Worm (Caenorhabditis elegans) whole organism, L4 larva: ENCODE data around the gene ard-1.

ENCODE experiments used
- F26F4.8 ChIP-seq: fragments of 200-800 bp; sonication (Bioruptor generic); conservative IDR thresholded peaks from 2 replicates; pipeline ENCODE4 v1.3.6; 2022; ENCODE audit warnings: missing genetic modification characterization, missing compliant biosample characterization
- T26A8.4 ChIP-seq: fragments of 200-800 bp; sonication (Bioruptor generic); IDR thresholded peaks from 2 replicates; pipeline ENCODE4 v1.3.6; 2022; ENCODE audit warnings: missing genetic modification characterization, missing compliant biosample characterization
- Y105C5A.15 ChIP-seq: fragments of 200-800 bp; sonication (Bioruptor generic); IDR thresholded peaks from 2 replicates; pipeline ENCODE4 v1.3.6; 2022; ENCODE audit warnings: missing genetic modification characterization, missing compliant biosample characterization
- ZK337.2 ChIP-seq: fragments of 200-800 bp; sonication (Bioruptor generic); IDR thresholded peaks from 2 replicates; pipeline ENCODE4 v1.3.6; 2022; ENCODE audit warnings: missing genetic modification reagents, missing genetic modification characterization, missing compliant biosample characterization
- aha-1 ChIP-seq: fragments of 150-350 bp; peaks from one replicate; lab custom pipeline; 2014; ENCODE audit warnings: missing biosample characterization, missing genetic modification characterization
- ama-1 ChIP-seq: fragments of 150-350 bp; optimal IDR thresholded peaks from 2 replicates; lab custom pipeline; 2014; ENCODE audit warnings: inconsistent platforms, mixed read lengths
- arid-1 ChIP-seq: fragments of 200-800 bp; sonication (Bioruptor generic); conservative IDR thresholded peaks from 2 replicates; pipeline ENCODE4 v1.3.6; 2022; ENCODE audit warnings: missing genetic modification reagents, missing genetic modification characterization, missing compliant biosample characterization
- ceh-32 ChIP-seq: sonication (generic microtip); optimal IDR thresholded peaks from 2 replicates; lab custom pipeline; 2016; ENCODE audit warnings: mild to moderate bottlenecking, missing genetic modification characterization, missing compliant biosample characterization; ENCODE audit not compliant: poor library complexity
- ces-1 ChIP-seq: fragments of 150-350 bp; sonication (generic microtip); optimal IDR thresholded peaks from 4 replicates; lab custom pipeline; 2014; ENCODE audit warnings: missing biosample characterization, missing genetic modification reagents, missing genetic modification characterization
- daf-19 ChIP-seq: fragments of 200-800 bp; sonication (Bioruptor generic); conservative IDR thresholded peaks from 2 replicates; pipeline ENCODE4 v1.3.6; 2022; ENCODE audit warnings: missing genetic modification characterization, missing compliant biosample characterization
- dpl-1 ChIP-seq: fragments of 150-350 bp; optimal IDR thresholded peaks from 2 replicates; lab custom pipeline; 2014; ENCODE audit warnings: missing biosample characterization, missing genetic modification reagents, missing genetic modification characterization
- egl-27 ChIP-seq: sonication (generic microtip); optimal IDR thresholded peaks from 3 replicates; lab custom pipeline; 2017; ENCODE audit warnings: missing biosample characterization, missing genetic modification reagents, missing genetic modification characterization
- egl-43 ChIP-seq: fragments of 200-800 bp; sonication (Bioruptor generic); IDR thresholded peaks from 2 replicates; pipeline ENCODE4 v1.3.6; 2022; ENCODE audit warnings: missing genetic modification reagents, missing genetic modification characterization, missing compliant biosample characterization
- fkh-10 ChIP-seq: fragments of 150-350 bp; optimal IDR thresholded peaks from 2 replicates; lab custom pipeline; 2014; ENCODE audit warnings: missing biosample characterization, missing genetic modification reagents, missing genetic modification characterization
- hif-1 ChIP-seq, 2 experiments: sonication (generic microtip); optimal IDR thresholded peaks; 2 replicates each; lab custom pipeline; 2016 to 2017; ENCODE audit warnings: missing compliant biosample characterization in 2 of 2, missing genetic modification characterization in 2 of 2, missing genetic modification reagents in 2 of 2, missing genotype in 2 of 2, mild to moderate bottlenecking in 1 of 2
- lin-39 ChIP-seq: fragments of 150-350 bp; optimal IDR thresholded peaks from 2 replicates; lab custom pipeline; 2014; ENCODE audit warnings: missing biosample characterization, missing genetic modification reagents, missing genetic modification characterization
- lir-3 ChIP-seq: sonication (generic microtip); optimal IDR thresholded peaks from 2 replicates; lab custom pipeline; 2016; ENCODE audit warnings: mild to moderate bottlenecking, missing genetic modification characterization, missing compliant biosample characterization
- lsy-2 ChIP-seq, 2 experiments: fragments of 150-350 bp in 1 of 2; sonication (generic microtip) in 1 of 2; optimal IDR thresholded peaks; 2 replicates each; lab custom pipeline; 2014 to 2017; ENCODE audit warnings: missing biosample characterization in 2 of 2, missing genetic modification characterization in 2 of 2
- mdl-1 ChIP-seq, 2 experiments: fragments of 150-350 bp in 1 of 2; sonication (generic microtip) in 1 of 2; optimal IDR thresholded peaks; 2 replicates each; lab custom pipeline; 2014 to 2017; ENCODE audit warnings: missing biosample characterization in 2 of 2, missing genetic modification characterization in 2 of 2
- mes-2 ChIP-seq: sonication (generic microtip); optimal IDR thresholded peaks from 2 replicates; lab custom pipeline; 2016; ENCODE audit warnings: missing genotype, mild to moderate bottlenecking, missing genetic modification characterization, missing compliant biosample characterization; ENCODE audit not compliant: poor library complexity, severe bottlenecking
- nhr-10 ChIP-seq: fragments of 150-350 bp; optimal IDR thresholded peaks from 2 replicates; lab custom pipeline; 2014; ENCODE audit warnings: missing biosample characterization, missing genetic modification characterization
- nhr-41 ChIP-seq: fragments of 200-800 bp; sonication (Bioruptor generic); IDR thresholded peaks from 2 replicates; pipeline ENCODE4 v1.3.6; 2022; ENCODE audit warnings: missing genetic modification reagents, missing genetic modification characterization, missing compliant biosample characterization
- nhr-76 ChIP-seq: fragments of 150-350 bp; optimal IDR thresholded peaks from 2 replicates; lab custom pipeline; 2014; ENCODE audit warnings: missing biosample characterization, missing genetic modification characterization
- pqm-1 ChIP-seq: sonication (generic microtip); optimal IDR thresholded peaks from 2 replicates; lab custom pipeline; 2017; ENCODE audit warnings: missing biosample characterization, missing genetic modification characterization
- saeg-2 ChIP-seq: fragments of 200-800 bp; sonication (Bioruptor generic); IDR thresholded peaks from 2 replicates; pipeline ENCODE4 v1.3.6; 2022; ENCODE audit warnings: missing genetic modification reagents, missing genetic modification characterization, missing compliant biosample characterization
- skn-1 ChIP-seq: fragments of 150-350 bp; optimal IDR thresholded peaks from 2 replicates; lab custom pipeline; 2014; ENCODE audit warnings: missing biosample characterization, missing genetic modification characterization
- spr-3 ChIP-seq: fragments of 200-800 bp; sonication (Bioruptor generic); optimal IDR thresholded peaks from 2 replicates; lab custom pipeline; 2018; ENCODE audit warnings: mild to moderate bottlenecking, missing genetic modification characterization, missing compliant biosample characterization
- tag-97 ChIP-seq: fragments of 200-800 bp; sonication (Bioruptor generic); IDR thresholded peaks from 2 replicates; pipeline ENCODE4 v1.3.6; 2022; ENCODE audit warnings: missing genetic modification characterization, missing compliant biosample characterization
- tra-1 ChIP-seq: fragments of 200-800 bp; sonication (Bioruptor generic); IDR thresholded peaks from 2 replicates; pipeline ENCODE4 v1.3.6; 2022; ENCODE audit warnings: missing genetic modification reagents, missing genetic modification characterization, missing compliant biosample characterization
- unc-62 ChIP-seq, 3 experiments: fragments of 150-350 bp in 1 of 3; sonication (generic microtip); optimal IDR thresholded peaks in 2 of 3; peaks in 1 of 3; 1 replicate in 1 of 3; 2 replicates in 2 of 3; lab custom pipeline; 2014 to 2017; ENCODE audit warnings: missing biosample characterization in 3 of 3, missing genetic modification characterization in 3 of 3, missing genetic modification reagents in 3 of 3, missing genotype in 1 of 3
- zag-1 ChIP-seq: fragments of 150-350 bp; optimal IDR thresholded peaks from 2 replicates; lab custom pipeline; 2014; ENCODE audit warnings: missing biosample characterization, missing genetic modification characterization
- zip-2 ChIP-seq: fragments of 150-350 bp; optimal IDR thresholded peaks from 2 replicates; lab custom pipeline; 2014; ENCODE audit warnings: missing biosample characterization, missing genetic modification characterization
- ztf-7 ChIP-seq: fragments of 150-350 bp; optimal IDR thresholded peaks from 2 replicates; lab custom pipeline; 2014; ENCODE audit warnings: missing biosample characterization, missing genetic modification characterization

The ard-1 gene

ce11 chrIV:11094974-11095373 lies 36.1 kb upstream of the ard-1 start, which contains the start of gene M7.8:
Gene M7.8, minus strand, starts transcription at chrIV:11095085.
- TF ChIP-seq unc-62 (GFP tag; optimal IDR thresholded peaks at IDR 0.05 in 1 of 2; lab: Kevin White, UChicago) (peak in 1 of 2 experiments; percentile 93), unc-62 (tag; optimal IDR thresholded peaks at IDR 0.05; lab: Kevin White, UChicago) (no peak), aha-1 (tag; lab: Kevin White, UChicago) (peak; percentile 42), fkh-10 (GFP tag; lab: Kevin White, UChicago) (peak; percentile 86), arid-1 (GFP tag; lab: Robert Waterston, UW) (no peak), lsy-2 (tag; optimal IDR thresholded peaks at IDR 0.05; lab: Kevin White, UChicago) (peak in 1 of 2 experiments; percentile 24), zip-2 (tag; lab: Kevin White, UChicago) (no peak), saeg-2 (GFP tag; lab: Robert Waterston, UW) (no peak), mdl-1 (tag; optimal IDR thresholded peaks at IDR 0.05; lab: Kevin White, UChicago) (no peak), ces-1 (no peak), T26A8.4 (GFP tag; lab: Robert Waterston, UW) (no peak), nhr-76 (tag; lab: Kevin White, UChicago) (no peak)

- TF ChIP-seq nhr-76 (tag; lab: Kevin White, UChicago) (peak; percentile 76), egl-43 (no peak)
- TF ChIP-seq, all 104 proteins: peak for 1
Measured at ce11 chrIV:11097795-11098194, 33.3 kb upstream of the ard-1 start, which contains the start of gene M7.12. Gene M7.12, minus strand, starts transcription at chrIV:11097982.

ce11 chrIV:11100271-11100670 lies 30.8 kb upstream of the ard-1 start, which contains the start of gene str-3:
Gene str-3, minus strand, starts transcription at chrIV:11100371.
- TF ChIP-seq hif-1 (tag; optimal IDR thresholded peaks at IDR 0.05; lab: Kevin White, UChicago) (no peak), ama-1 (lab: Kevin White, UChicago) (no peak), spr-3 (GFP tag; lab: Kevin White, UChicago) (no peak), unc-62 (GFP tag; optimal IDR thresholded peaks at IDR 0.05 in 1 of 2; lab: Kevin White, UChicago) (peak in 1 of 2 experiments; percentile 33), unc-62 (tag; optimal IDR thresholded peaks at IDR 0.05; lab: Kevin White, UChicago) (no peak), daf-19 (GFP tag; lab: Robert Waterston, UW) (no peak), nhr-41 (GFP tag; lab: Robert Waterston, UW) (no peak)

ce11 chrIV:11101383-11101782 lies 29.7 kb upstream of the ard-1 start, which contains the start of gene srlf-18:
Gene srlf-18, minus strand, starts transcription at chrIV:11101483.
- TF ChIP-seq Y105C5A.15 (GFP tag; lab: Robert Waterston, UW), result no peak
- no peak for TF ChIP-seq ztf-7 (tag; lab: Kevin White, UChicago)
- TF ChIP-seq tra-1 (GFP tag; lab: Robert Waterston, UW), result no peak
- TF ChIP-seq egl-27 (tag; lab: Kevin White, UChicago), result no peak
- TF ChIP-seq, all 104 proteins: peak for 0

ce11 chrIV:11102608-11103007 lies 28.5 kb upstream of the ard-1 start, which contains the start of gene srlf-17:
Gene srlf-17, minus strand, starts transcription at chrIV:11102708.
- TF ChIP-seq tag-97, result no peak

ce11 chrIV:11103501-11103900 lies 27.6 kb upstream of the ard-1 start:
- TF ChIP-seq lir-3 (no peak), zag-1 (tag; lab: Kevin White, UChicago) (no peak), unc-62 (GFP tag; optimal IDR thresholded peaks at IDR 0.05 in 1 of 2; lab: Kevin White, UChicago) (peak in 1 of 2 experiments; percentile 85), unc-62 (tag; optimal IDR thresholded peaks at IDR 0.05; lab: Kevin White, UChicago) (no peak), spr-3 (GFP tag; lab: Kevin White, UChicago) (no peak)

- no peak for TF ChIP-seq skn-1
- TF ChIP-seq dpl-1, result no peak
- TF ChIP-seq nhr-10, result no peak
- TF ChIP-seq ZK337.2 (GFP tag; lab: Robert Waterston, UW), result no peak
- TF ChIP-seq arid-1 (GFP tag; lab: Robert Waterston, UW), result no peak
- TF ChIP-seq fkh-10 (GFP tag; lab: Kevin White, UChicago), result no peak
- TF ChIP-seq lin-39 (tag; lab: Kevin White, UChicago), result no peak
- TF ChIP-seq mes-2 (tag; lab: Kevin White, UChicago), result no peak
- TF ChIP-seq mdl-1 (tag; optimal IDR thresholded peaks at IDR 0.05; lab: Kevin White, UChicago), result no peak
- TF ChIP-seq ceh-32 (tag; lab: Kevin White, UChicago), result no peak
- TF ChIP-seq pqm-1 (tag; lab: Kevin White, UChicago), result no peak
- no peak for TF ChIP-seq hif-1 (tag; optimal IDR thresholded peaks at IDR 0.05; lab: Kevin White, UChicago)
- TF ChIP-seq F26F4.8 (GFP tag; lab: Robert Waterston, UW), result no peak
Measured at ce11 chrIV:11105724-11106123, 25.4 kb upstream of the ard-1 start, which contains the start of gene srlf-24. Gene srlf-24, minus strand, starts transcription at chrIV:11105824.
